Worm (Caenorhabditis elegans): ENCODE data around the gene Y22D7AL.15.

The Y22D7AL.15 gene

ce11 chrIII:1674760-1675159 lies 15.1 kb upstream of the Y22D7AL.15 start:
- TF ChIP-seq ahr-1 (tag; optimal IDR thresholded peaks at IDR 0.05) (no peak), hlh-8 (tag; optimal IDR thresholded peaks at IDR 0.05) (no peak), pha-2 (tag; optimal IDR thresholded peaks at IDR 0.05) (no peak), madf-2 (tag; optimal IDR thresholded peaks at IDR 0.05) (no peak), ref-2 (tag; optimal IDR thresholded peaks at IDR 0.05) (no peak), fkh-6 (tag; optimal IDR thresholded peaks at IDR 0.05) (no peak)

ce11 chrIII:1673320-1673719 lies 13.7 kb upstream of the Y22D7AL.15 start:
- TF ChIP-seq unc-86 (tag; optimal IDR thresholded peaks at IDR 0.05), result no peak

- no peak for TF ChIP-seq tbx-7 (tag; optimal IDR thresholded peaks at IDR 0.05)
- peak; percentile 13 for TF ChIP-seq Y22D7AL.16 (tag; optimal IDR thresholded peaks at IDR 0.05)
Measured at ce11 chrIII:1668519-1668918, 8.9 kb upstream of the Y22D7AL.15 start, which contains the start of gene glb-30. Gene glb-30, minus strand, starts transcription at chrIII:1668619.

ce11 chrIII:1666893-1667292 lies 7.2 kb upstream of the Y22D7AL.15 start:
- TF ChIP-seq eyg-1 (tag; optimal IDR thresholded peaks at IDR 0.05) (no peak), dmd-4 (tag; optimal IDR thresholded peaks at IDR 0.05; ENCODE audit: borderline replicate concordance) (no peak), ceh-48 (tag; optimal IDR thresholded peaks at IDR 0.05) (peak; percentile 15), Y22D7AL.16 (tag; optimal IDR thresholded peaks at IDR 0.05) (no peak), pqm-1 (tag; optimal IDR thresholded peaks at IDR 0.05) (no peak)

- no peak for TF ChIP-seq ama-1 (optimal IDR thresholded peaks at IDR 0.05)
- no peak for TF ChIP-seq hlh-13 (GFP tag; optimal IDR thresholded peaks at IDR 0.05)
- TF ChIP-seq ceh-31 (tag; optimal IDR thresholded peaks at IDR 0.05), result no peak
- no peak for TF ChIP-seq hlh-8 (tag; optimal IDR thresholded peaks at IDR 0.05)
- TF ChIP-seq pat-9 (tag; optimal IDR thresholded peaks at IDR 0.05), result no peak
- no peak for TF ChIP-seq fkh-6 (tag; optimal IDR thresholded peaks at IDR 0.05)
- no peak for TF ChIP-seq pqm-1 (tag; optimal IDR thresholded peaks at IDR 0.05)
- no peak for TF ChIP-seq ceh-24 (tag; optimal IDR thresholded peaks at IDR 0.05)
- TF ChIP-seq hlh-30 (tag; optimal IDR thresholded peaks at IDR 0.05; ENCODE audit: insufficient read depth), result no peak
- no peak for TF ChIP-seq sox-2 (GFP tag; IDR thresholded peaks at IDR 0.05)
- TF ChIP-seq mec-3 (tag; optimal IDR thresholded peaks at IDR 0.05; ENCODE audit: borderline replicate concordance), result no peak
- no peak for TF ChIP-seq hlh-6 (tag; optimal IDR thresholded peaks at IDR 0.05)
- no peak for TF ChIP-seq ceh-45 (GFP tag; IDR thresholded peaks at IDR 0.05)
- no peak for TF ChIP-seq ceh-2 (tag; optimal IDR thresholded peaks at IDR 0.05)
- TF ChIP-seq lin-11 (tag; optimal IDR thresholded peaks at IDR 0.05), result no peak
- TF ChIP-seq lim-6 (tag; optimal IDR thresholded peaks at IDR 0.05), result no peak
- no peak for TF ChIP-seq pros-1 (tag; optimal IDR thresholded peaks at IDR 0.05)
- no peak for TF ChIP-seq tbx-7 (tag; optimal IDR thresholded peaks at IDR 0.05)
Measured at ce11 chrIII:1665799-1666308, 6.2 kb upstream of the Y22D7AL.15 start, which contains the start of gene Y22D7AR.3. Gene Y22D7AR.3, minus strand, starts transcription at chrIII:1665849.

ce11 chrIII:1665373-1665772 lies 5.7 kb upstream of the Y22D7AL.15 start:
- TF ChIP-seq ceh-34 (tag; optimal IDR thresholded peaks at IDR 0.05) (no peak), che-1 (tag; optimal IDR thresholded peaks at IDR 0.05) (no peak), tbx-7 (tag; optimal IDR thresholded peaks at IDR 0.05) (no peak), pax-1 (tag; optimal IDR thresholded peaks at IDR 0.05) (no peak), unc-3 (GFP tag; conservative IDR thresholded peaks at IDR 0.05) (no peak), unc-3 (tag; optimal IDR thresholded peaks at IDR 0.05) (no peak), ceh-2 (tag; optimal IDR thresholded peaks at IDR 0.05) (no peak), elt-4 (tag; optimal IDR thresholded peaks at IDR 0.05) (no peak), fkh-6 (tag; optimal IDR thresholded peaks at IDR 0.05) (no peak), eyg-1 (tag; optimal IDR thresholded peaks at IDR 0.05) (no peak), nhr-232 (tag; optimal IDR thresholded peaks at IDR 0.05) (no peak), rnt-1 (tag; optimal IDR thresholded peaks at IDR 0.05) (no peak), zip-5 (tag; optimal IDR thresholded peaks at IDR 0.05) (no peak), unc-42 (tag; optimal IDR thresholded peaks at IDR 0.05) (no peak), ceh-18 (tag; optimal IDR thresholded peaks at IDR 0.05) (no peak)
